Worm (Caenorhabditis elegans): ENCODE measurements around the gene ntr-2.

ce11 chrX:14920880-14921279 is 7.9 kb downstream of the ntr-2 start:
- TF ChIP-seq mdl-1 (tag; optimal IDR thresholded peaks at IDR 0.05) = no peak
- no peak for TF ChIP-seq mep-1 (tag; optimal IDR thresholded peaks at IDR 0.05)
- TF ChIP-seq ces-1 (GFP tag; optimal IDR thresholded peaks at IDR 0.05) = no peak
- TF ChIP-seq lin-15B (tag; optimal IDR thresholded peaks at IDR 0.05) = no peak
- TF ChIP-seq nhr-237 (tag; optimal IDR thresholded peaks at IDR 0.05) = no peak
- TF ChIP-seq nhr-42 (GFP tag; IDR thresholded peaks at IDR 0.05) = no peak
- no peak for TF ChIP-seq lin-13 (GFP tag; optimal IDR thresholded peaks at IDR 0.05)
- no peak for TF ChIP-seq lin-38 (GFP tag; IDR thresholded peaks at IDR 0.05)
- TF ChIP-seq lsy-2 (tag; optimal IDR thresholded peaks at IDR 0.05) = no peak
- TF ChIP-seq nhr-77 (tag; optimal IDR thresholded peaks at IDR 0.05) = no peak
- TF ChIP-seq unc-62 (GFP tag; optimal IDR thresholded peaks at IDR 0.05 in 1 of 2) = peak in 1 of 2 experiments; percentile 90
- TF ChIP-seq unc-62 (tag; optimal IDR thresholded peaks at IDR 0.05) = no peak
- TF ChIP-seq nhr-11 (tag; optimal IDR thresholded peaks at IDR 0.05) = no peak
- no peak for TF ChIP-seq Y48G9A.11 (GFP tag; IDR thresholded peaks at IDR 0.05)
